Fruit fly (Drosophila melanogaster): ENCODE data around the gene Catsup.

Catsup gene

dm6 chr2L:19045111-19045560 is 3.5 kb downstream of the Catsup start, which contains the start of the genes Ttc19 and Acn:
Gene Ttc19 (minus strand): TSS chr2L:19045148.
Gene Acn (plus strand): TSS chr2L:19045355.
- TF ChIP-seq rn (GFP tag; IDR thresholded peaks at IDR 0.05) (peak; percentile 63; the same call in 1 of the 2 replicates), EcR (GFP tag; optimal IDR thresholded peaks at IDR 0.05) (no peak), CG12605 (GFP tag; IDR thresholded peaks at IDR 0.05) (no peak), D1 (tag; optimal IDR thresholded peaks at IDR 0.05) (no peak), CG8159 (tag; optimal IDR thresholded peaks at IDR 0.05) (peak; percentile 71), Pif1A (GFP tag; optimal IDR thresholded peaks at IDR 0.05) (no peak), CG9948 (tag; optimal IDR thresholded peaks at IDR 0.05) (peak; percentile 43), fd96Ca (GFP tag; IDR thresholded peaks at IDR 0.05) (peak; percentile 53; the same call in 1 of the 3 replicates), CG17806 (tag; optimal IDR thresholded peaks at IDR 0.05) (peak; percentile 49), Ets98B (GFP tag; IDR thresholded peaks at IDR 0.05) (peak; percentile 66; the same call in 1 of the 2 replicates), CG10348 (GFP tag; IDR thresholded peaks at IDR 0.05) (no peak), gl (tag; optimal IDR thresholded peaks at IDR 0.05) (peak; percentile 26), CG34367 (tag; optimal IDR thresholded peaks at IDR 0.05) (peak; percentile 53), CG32121 (GFP tag; IDR thresholded peaks at IDR 0.05) (peak; percentile 78), CG15710 (tag; optimal IDR thresholded peaks at IDR 0.05) (peak; percentile 77), CG4496 (GFP tag; IDR thresholded peaks at IDR 0.05) (peak; percentile 83; the same call in 2 of the 3 replicates), Snoo (tag; optimal IDR thresholded peaks at IDR 0.05) (peak; percentile 67)

DNA sequence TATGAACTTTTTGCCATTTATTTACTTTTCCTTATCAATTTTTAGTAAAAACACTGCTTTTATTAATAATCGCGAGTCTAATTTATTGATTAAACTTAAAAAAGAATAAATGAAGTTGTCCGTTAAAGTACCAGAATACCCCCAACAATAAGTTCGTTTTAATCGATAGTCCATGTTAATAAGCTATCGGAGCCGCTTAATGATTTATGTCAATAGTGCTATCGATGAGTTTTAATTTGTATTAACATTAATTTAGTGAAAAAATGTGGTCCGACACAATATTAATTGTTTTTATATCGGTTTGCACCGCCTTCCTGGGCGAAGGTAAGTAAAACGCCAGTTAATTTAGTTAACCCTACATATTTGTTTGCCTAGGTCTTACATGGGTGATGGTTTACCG is 7.2 kb downstream of the Catsup start, which contains the start of gene CG10470:
TSS of gene CG10470 (plus strand) at position 165 of the 400 bp plus-strand sequence.
- no peak for TF ChIP-seq D1 (tag; optimal IDR thresholded peaks at IDR 0.05)
- TF ChIP-seq CG8159 (tag; optimal IDR thresholded peaks at IDR 0.05) = peak; percentile 4

DNA sequence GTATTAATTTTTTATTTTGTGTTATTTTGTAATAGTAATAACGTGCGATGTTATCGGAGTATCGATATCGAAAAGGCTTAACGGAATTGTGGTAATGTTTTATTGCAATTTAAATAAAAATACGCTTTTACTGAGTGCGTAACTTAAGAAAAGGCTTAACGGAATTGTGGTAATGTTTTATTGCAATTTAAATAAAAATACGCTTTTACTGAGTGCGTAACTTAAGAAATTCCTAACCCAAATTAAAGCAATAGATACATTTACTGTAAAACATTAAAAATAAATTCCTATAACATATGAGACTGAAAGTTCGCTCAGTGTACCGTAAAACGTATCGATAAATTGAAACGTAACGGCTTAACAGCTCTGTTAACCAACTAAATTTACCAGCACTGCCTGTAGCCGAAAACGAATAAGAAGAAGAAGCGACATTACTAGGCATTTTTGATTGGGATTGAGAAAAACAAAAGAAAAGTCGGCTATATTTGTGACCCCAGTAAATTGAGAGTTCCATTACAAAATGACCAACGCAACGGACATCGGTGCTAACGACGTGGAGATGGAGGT is 10.0 kb downstream of the Catsup start, which contains the start of gene Rpn3:
TSS of gene Rpn3 (plus strand) at position 257 of the 567 bp plus-strand sequence.
- peak; percentile 76 for TF ChIP-seq rn (GFP tag; IDR thresholded peaks at IDR 0.05)
- TF ChIP-seq CG34367 (tag; optimal IDR thresholded peaks at IDR 0.05) = peak; percentile 61
- peak; percentile 78 for TF ChIP-seq Ets98B (GFP tag; IDR thresholded peaks at IDR 0.05)
- TF ChIP-seq EcR (GFP tag; optimal IDR thresholded peaks at IDR 0.05) = no peak
- TF ChIP-seq CG8159 (tag; optimal IDR thresholded peaks at IDR 0.05) = peak; percentile 75
- no peak for TF ChIP-seq D1 (tag; optimal IDR thresholded peaks at IDR 0.05)
- peak; percentile 45; the same call in 1 of the 3 replicates for TF ChIP-seq fd96Ca (GFP tag; IDR thresholded peaks at IDR 0.05)
- no peak for TF ChIP-seq Pif1B (GFP tag; optimal IDR thresholded peaks at IDR 0.05)
- peak; percentile 77 for TF ChIP-seq CG15710 (tag; optimal IDR thresholded peaks at IDR 0.05)
- peak; percentile 64; the same call in 1 of the 2 replicates for TF ChIP-seq CG12605 (GFP tag; IDR thresholded peaks at IDR 0.05)
- TF ChIP-seq CG32121 (GFP tag; IDR thresholded peaks at IDR 0.05) = peak; percentile 87
- TF ChIP-seq CG4496 (GFP tag; IDR thresholded peaks at IDR 0.05) = peak; percentile 93
- peak; percentile 78 for TF ChIP-seq CG17806 (tag; optimal IDR thresholded peaks at IDR 0.05)
- TF ChIP-seq gl (tag; optimal IDR thresholded peaks at IDR 0.05) = peak; percentile 39
- no peak for TF ChIP-seq CG13204 (GFP tag; optimal IDR thresholded peaks at IDR 0.05)
- peak; percentile 74 for TF ChIP-seq CG9948 (tag; optimal IDR thresholded peaks at IDR 0.05)
- no peak for TF ChIP-seq Pif1A (GFP tag; optimal IDR thresholded peaks at IDR 0.05)
- no peak for TF ChIP-seq CG10348 (GFP tag; IDR thresholded peaks at IDR 0.05)
- TF ChIP-seq CG14655 (GFP tag; optimal IDR thresholded peaks at IDR 0.05) = no peak
- TF ChIP-seq Snoo (tag; optimal IDR thresholded peaks at IDR 0.05) = peak; percentile 60
- TF ChIP-seq CG8301 (tag; optimal IDR thresholded peaks at IDR 0.05) = peak; percentile 71

DNA sequence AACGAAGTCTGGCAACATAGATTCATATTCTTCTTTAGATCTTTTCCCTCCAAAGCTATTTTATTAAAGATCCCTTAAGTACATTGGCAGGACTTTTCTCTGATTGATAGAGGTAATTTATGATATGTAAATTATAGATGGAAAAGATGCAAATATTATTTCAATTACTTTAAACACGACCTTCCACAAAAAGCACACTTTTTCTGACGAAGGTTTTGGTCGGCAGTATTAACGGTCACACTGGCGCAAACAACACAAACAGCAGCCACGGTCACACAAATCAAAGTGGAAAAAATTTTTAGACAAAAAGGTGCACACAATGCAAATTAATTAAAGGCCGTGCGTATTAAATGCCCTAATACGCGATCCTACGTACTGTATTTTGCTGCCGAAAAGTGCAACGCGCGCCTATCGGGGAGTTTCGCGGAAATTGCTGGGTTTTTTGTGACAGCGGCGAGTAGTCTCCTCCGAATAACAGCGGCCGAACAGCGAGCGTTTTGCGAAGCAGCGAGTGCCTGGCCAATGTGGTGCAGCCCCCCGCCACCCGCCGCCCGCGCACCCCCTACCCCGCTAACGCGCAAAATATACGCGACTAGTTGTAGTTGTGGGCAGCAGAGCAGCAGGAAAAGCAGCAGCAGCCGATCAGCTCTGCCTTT is 12.3 kb downstream of the Catsup start, which contains the start of gene CG10492:
TSS of gene CG10492 (plus strand) at position 219 of the 656 bp plus-strand sequence.
- TF ChIP-seq CG4496 (GFP tag; IDR thresholded peaks at IDR 0.05) = peak; percentile 31; the same call in 2 of the 3 replicates
- no peak for TF ChIP-seq CG15710 (tag; optimal IDR thresholded peaks at IDR 0.05)

DNA sequence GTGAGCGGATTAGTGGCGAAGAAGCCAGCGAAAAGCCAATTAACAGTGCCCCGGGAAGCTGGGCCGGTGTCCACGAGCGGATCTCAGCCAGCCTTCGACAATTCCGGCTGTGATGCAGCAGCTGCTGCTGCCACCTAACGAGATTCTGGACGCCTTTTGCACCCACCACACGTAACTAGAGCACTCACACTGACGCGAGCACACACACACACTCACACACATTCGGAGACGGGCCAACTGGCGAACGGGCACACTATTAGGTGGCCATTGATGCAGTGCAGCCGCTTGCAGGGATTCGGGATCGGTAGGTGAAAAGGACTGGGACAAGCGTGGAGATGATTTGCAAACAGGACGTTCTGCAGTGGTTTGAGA is 12.8 kb downstream of the Catsup start:
- no peak for TF ChIP-seq CG8159 (tag; optimal IDR thresholded peaks at IDR 0.05)
- no peak for TF ChIP-seq CG17806 (tag; optimal IDR thresholded peaks at IDR 0.05)

- TF ChIP-seq CG32121 (GFP tag; IDR thresholded peaks at IDR 0.05) = no peak
- TF ChIP-seq CG13204 (GFP tag; optimal IDR thresholded peaks at IDR 0.05) = no peak
- TF ChIP-seq Pif1B (GFP tag; optimal IDR thresholded peaks at IDR 0.05) = no peak
Measured at dm6 chr2L:19057799-19058198, 16.1 kb downstream of the Catsup start.

- TF ChIP-seq CG34367 (tag; optimal IDR thresholded peaks at IDR 0.05) (peak; percentile 1), CG12605 (GFP tag; IDR thresholded peaks at IDR 0.05) (no peak), CG8301 (tag; optimal IDR thresholded peaks at IDR 0.05) (no peak), CG9948 (tag; optimal IDR thresholded peaks at IDR 0.05) (peak; percentile 40), Snoo (tag; optimal IDR thresholded peaks at IDR 0.05) (no peak), fd96Ca (GFP tag; IDR thresholded peaks at IDR 0.05) (0 out of 3 replicates have a peak, but pooled peaks have one; percentile 5), EcR (GFP tag; optimal IDR thresholded peaks at IDR 0.05) (no peak), Pif1B (GFP tag; optimal IDR thresholded peaks at IDR 0.05) (no peak), CG13204 (GFP tag; optimal IDR thresholded peaks at IDR 0.05) (no peak), CG4496 (GFP tag; IDR thresholded peaks at IDR 0.05) (peak; percentile 38; the same call in 1 of the 3 replicates), CG32121 (GFP tag; IDR thresholded peaks at IDR 0.05) (peak; percentile 69), CG10348 (GFP tag; IDR thresholded peaks at IDR 0.05) (no peak), Pif1A (GFP tag; optimal IDR thresholded peaks at IDR 0.05) (no peak), Ets98B (GFP tag; IDR thresholded peaks at IDR 0.05) (peak; percentile 69), CG17806 (tag; optimal IDR thresholded peaks at IDR 0.05) (peak; percentile 50), CG14655 (GFP tag; optimal IDR thresholded peaks at IDR 0.05) (no peak), rn (GFP tag; IDR thresholded peaks at IDR 0.05) (no peak), gl (tag; optimal IDR thresholded peaks at IDR 0.05) (no peak), CG8159 (tag; optimal IDR thresholded peaks at IDR 0.05) (peak; percentile 53), CG15710 (tag; optimal IDR thresholded peaks at IDR 0.05) (no peak), D1 (tag; optimal IDR thresholded peaks at IDR 0.05) (no peak)
Measured at dm6 chr2L:19058916-19059315, 17.3 kb downstream of the Catsup start, which contains the start of gene Phlpp. Gene Phlpp (plus strand): TSS chr2L:19059129.
